Worm (Caenorhabditis elegans): ENCODE measurements around the gene zif-1.

DNA sequence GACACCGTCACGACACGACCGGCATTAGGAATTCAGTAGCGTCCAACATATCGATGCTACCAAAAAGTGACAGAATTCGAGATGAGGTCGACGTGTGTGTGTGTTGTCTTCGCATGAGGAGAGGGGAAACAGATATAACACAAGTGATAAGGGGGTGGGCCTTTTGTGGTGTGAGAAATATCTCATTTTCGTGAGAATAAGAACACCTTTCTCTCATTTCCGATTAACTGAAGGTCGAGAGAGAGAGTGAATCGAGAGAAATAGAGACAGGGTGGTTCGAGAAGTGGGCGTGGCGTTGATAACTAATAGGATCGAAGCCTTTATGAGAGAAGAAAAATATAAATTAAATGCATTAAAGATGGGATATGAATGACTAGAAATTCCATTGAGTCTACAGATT, 19.4 kb upstream of the zif-1 start:
- TF ChIP-seq C17E4.6 (GFP tag; IDR thresholded peaks at IDR 0.05) (no peak; the same call in 1 of the 2 replicates), hlh-26 (GFP tag; conservative IDR thresholded peaks at IDR 0.05) (no peak), unc-62 (GFP tag; optimal IDR thresholded peaks at IDR 0.05) (no peak), xnd-1 (tag; optimal IDR thresholded peaks at IDR 0.05) (no peak), rec-8 (tag; optimal IDR thresholded peaks at IDR 0.05) (no peak), T26A5.8 (tag; optimal IDR thresholded peaks at IDR 0.05) (no peak), ama-1 (optimal IDR thresholded peaks at IDR 0.05) (no peak), ama-1 (GFP tag; optimal IDR thresholded peaks at IDR 0.05) (no peak), ets-4 (GFP tag; optimal IDR thresholded peaks at IDR 0.05) (no peak)
